Worm (Caenorhabditis elegans): ENCODE measurements around the gene C36C9.5.

- no peak for TF ChIP-seq ztf-29 (GFP tag; IDR thresholded peaks at IDR 0.05)
- TF ChIP-seq ztf-23 (GFP tag; IDR thresholded peaks at IDR 0.05), result no peak
- TF ChIP-seq T22C8.4 (GFP tag; IDR thresholded peaks at IDR 0.05), result no peak
- no peak for TF ChIP-seq flt-1 (GFP tag; IDR thresholded peaks at IDR 0.05)
- TF ChIP-seq cog-1 (tag; optimal IDR thresholded peaks at IDR 0.05), result no peak
- no peak for TF ChIP-seq med-1 (GFP tag; optimal IDR thresholded peaks at IDR 0.05; ENCODE audit: insufficient read depth)
These were observed 25.8 kb upstream of the C36C9.5 start, which contains the start of gene dgn-3 for ce11 chrX:1729558-1729957.
